Worm (Caenorhabditis elegans): ENCODE results near the gene igcm-2.

igcm-2 gene

DNA sequence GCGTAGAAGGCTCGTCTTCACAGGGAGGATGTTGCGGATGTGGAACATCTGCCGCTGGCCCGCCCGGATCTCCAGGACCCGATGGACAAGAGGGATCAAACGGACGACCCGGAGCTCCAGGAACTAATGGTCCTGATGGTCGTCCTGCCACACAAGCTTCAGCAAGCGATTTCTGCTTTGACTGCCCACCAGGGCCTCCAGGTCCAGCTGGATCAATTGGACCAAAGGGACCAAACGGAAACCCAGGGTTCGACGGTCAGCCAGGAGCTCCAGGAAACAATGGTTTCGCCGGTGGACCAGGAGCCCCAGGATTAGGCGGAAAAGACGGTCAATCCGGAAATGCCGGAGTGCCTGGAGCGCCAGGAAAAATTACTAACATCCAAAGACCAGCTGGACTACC is 56.8 kb downstream of the igcm-2 start:
- no peak for TF ChIP-seq lin-11 (tag; optimal IDR thresholded peaks at IDR 0.05)
- no peak for TF ChIP-seq unc-55 (GFP tag; optimal IDR thresholded peaks at IDR 0.05)

DNA sequence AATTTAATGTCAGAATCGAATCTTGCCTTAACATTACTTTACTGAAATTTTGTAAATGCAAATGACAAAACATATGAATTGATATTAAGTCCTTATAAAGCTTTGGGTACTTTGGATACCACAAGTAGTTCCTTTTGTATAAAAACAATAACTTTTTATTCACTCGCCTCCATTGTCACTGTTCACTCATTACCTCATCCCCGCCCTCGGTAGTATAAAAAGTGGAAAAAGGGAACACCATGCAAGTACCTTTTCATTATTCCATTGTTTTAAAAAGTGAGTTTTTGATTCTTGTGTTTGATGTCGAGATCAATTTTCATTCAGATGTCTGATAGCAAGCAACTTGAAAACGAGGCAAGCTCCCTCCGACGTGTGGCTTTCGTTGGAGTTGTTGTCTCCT is 57.4 kb downstream of the igcm-2 start, which contains the start of gene col-171:
TSS of gene col-171 (plus strand) at position 301 of the 400 bp plus-strand sequence.
- TF ChIP-seq unc-55 (GFP tag; optimal IDR thresholded peaks at IDR 0.05) = no peak
- no peak for TF ChIP-seq ceh-34 (tag; optimal IDR thresholded peaks at IDR 0.05)
- TF ChIP-seq pag-3 (tag; optimal IDR thresholded peaks at IDR 0.05; ENCODE audit: borderline replicate concordance) = no peak
- TF ChIP-seq unc-86 (tag; optimal IDR thresholded peaks at IDR 0.05) = no peak
- no peak for TF ChIP-seq ceh-24 (tag; optimal IDR thresholded peaks at IDR 0.05)
- TF ChIP-seq T23F11.4 (GFP tag; optimal IDR thresholded peaks at IDR 0.05) = no peak
- no peak for TF ChIP-seq nhr-232 (tag; optimal IDR thresholded peaks at IDR 0.05)
- TF ChIP-seq lin-11 (tag; optimal IDR thresholded peaks at IDR 0.05) = no peak
- TF ChIP-seq madf-2 (tag; optimal IDR thresholded peaks at IDR 0.05) = no peak

DNA sequence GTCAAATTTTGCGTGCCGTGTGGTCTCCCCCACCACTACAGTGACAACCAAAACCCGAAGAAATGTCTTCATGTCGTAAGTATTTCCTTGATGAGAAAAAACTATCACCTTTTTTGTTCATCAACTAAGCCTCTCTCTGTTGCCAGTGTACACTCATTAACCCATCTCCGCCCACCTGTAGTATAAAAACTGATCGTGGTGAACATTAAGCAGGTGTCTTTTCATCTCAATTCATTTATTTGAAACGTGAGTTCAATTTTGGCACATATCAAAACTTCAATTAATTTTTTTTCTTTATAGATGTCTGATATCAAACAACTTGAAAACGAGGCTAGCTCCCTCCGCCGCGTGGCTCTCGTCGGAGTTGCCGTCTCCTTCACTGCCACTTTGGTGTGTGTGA is 60.0 kb downstream of the igcm-2 start, which contains the start of gene col-170:
TSS of gene col-170 (plus strand) at position 301 of the 400 bp plus-strand sequence.
- TF ChIP-seq unc-55 (GFP tag; optimal IDR thresholded peaks at IDR 0.05) = no peak
- TF ChIP-seq ttx-3 (tag; optimal IDR thresholded peaks at IDR 0.05) = no peak
- no peak for TF ChIP-seq unc-3 (GFP tag; conservative IDR thresholded peaks at IDR 0.05)
- no peak for TF ChIP-seq unc-3 (tag; optimal IDR thresholded peaks at IDR 0.05)
- no peak for TF ChIP-seq ceh-18 (tag; optimal IDR thresholded peaks at IDR 0.05)
- no peak for TF ChIP-seq fax-1 (tag; optimal IDR thresholded peaks at IDR 0.05)
- no peak for TF ChIP-seq fkh-6 (tag; optimal IDR thresholded peaks at IDR 0.05)

Measured in whole organism, late embryonic.